Worm (Caenorhabditis elegans) whole organism, late embryonic: ENCODE data around the gene lin-15B.

Source experiments
- K02D7.2 ChIP-seq: sonication (generic microtip); optimal IDR thresholded peaks from 2 replicates; lab custom pipeline; 2017; ENCODE audit warnings: mild to moderate bottlenecking, missing genetic modification characterization, missing compliant biosample characterization
- Y22D7AL.16 ChIP-seq: sonication (generic microtip); optimal IDR thresholded peaks from 2 replicates; lab custom pipeline; 2016; ENCODE audit warnings: missing genetic modification characterization, missing compliant biosample characterization
- ceh-19 ChIP-seq: fragments of 200-800 bp; sonication (Bioruptor generic); optimal IDR thresholded peaks from 2 replicates; lab custom pipeline; 2018; ENCODE audit warnings: mild to moderate bottlenecking, missing genetic modification characterization, missing compliant biosample characterization
- ceh-9 ChIP-seq: sonication (generic microtip); optimal IDR thresholded peaks from 2 replicates; lab custom pipeline; 2016; ENCODE audit warnings: mild to moderate bottlenecking, missing genetic modification characterization, inconsistent platforms, missing compliant biosample characterization
- elt-2 ChIP-seq: sonication (generic microtip); optimal IDR thresholded peaks from 2 replicates; lab custom pipeline; 2016; ENCODE audit warnings: missing genetic modification reagents, missing genetic modification characterization, missing compliant biosample characterization
- fkh-10 ChIP-seq: fragments of 150-350 bp; optimal IDR thresholded peaks from 2 replicates; lab custom pipeline; 2014; ENCODE audit warnings: missing biosample characterization, missing genetic modification reagents, missing genetic modification characterization
- hlh-30 ChIP-seq: sonication (generic microtip); optimal IDR thresholded peaks from 2 replicates; lab custom pipeline; 2017; ENCODE audit warnings: antibody characterized with exemption, missing genetic modification characterization, missing compliant biosample characterization; ENCODE audit not compliant: insufficient read depth
- madf-2 ChIP-seq: sonication (generic microtip); optimal IDR thresholded peaks from 2 replicates; lab custom pipeline; 2017; ENCODE audit warnings: missing genetic modification characterization, missing compliant biosample characterization
- mec-3 ChIP-seq: sonication (generic microtip); optimal IDR thresholded peaks from 2 replicates; lab custom pipeline; 2016; ENCODE audit warnings: borderline replicate concordance, missing genetic modification characterization, missing compliant biosample characterization
- nhr-11 ChIP-seq: fragments of 150-350 bp; optimal IDR thresholded peaks from 2 replicates; lab custom pipeline; 2014; ENCODE audit warnings: missing biosample characterization, missing genetic modification characterization
- pha-4 ChIP-seq: fragments of 150-350 bp; optimal IDR thresholded peaks from 2 replicates; lab custom pipeline; 2018; ENCODE audit warnings: missing biosample characterization, missing genetic modification reagents, missing genetic modification characterization
- sox-4 ChIP-seq: sonication (generic microtip); optimal IDR thresholded peaks from 2 replicates; lab custom pipeline; 2017; ENCODE audit warnings: mild to moderate bottlenecking, missing genetic modification characterization, inconsistent platforms, missing compliant biosample characterization
- tbx-2 ChIP-seq: sonication (generic microtip); optimal IDR thresholded peaks from 2 replicates; lab custom pipeline; 2016; ENCODE audit warnings: missing genetic modification characterization, missing compliant biosample characterization
- unc-55 ChIP-seq: sonication (generic microtip); optimal IDR thresholded peaks from 2 replicates; lab custom pipeline; 2017; ENCODE audit warnings: missing biosample characterization, missing genetic modification reagents, missing genetic modification characterization

DNA sequence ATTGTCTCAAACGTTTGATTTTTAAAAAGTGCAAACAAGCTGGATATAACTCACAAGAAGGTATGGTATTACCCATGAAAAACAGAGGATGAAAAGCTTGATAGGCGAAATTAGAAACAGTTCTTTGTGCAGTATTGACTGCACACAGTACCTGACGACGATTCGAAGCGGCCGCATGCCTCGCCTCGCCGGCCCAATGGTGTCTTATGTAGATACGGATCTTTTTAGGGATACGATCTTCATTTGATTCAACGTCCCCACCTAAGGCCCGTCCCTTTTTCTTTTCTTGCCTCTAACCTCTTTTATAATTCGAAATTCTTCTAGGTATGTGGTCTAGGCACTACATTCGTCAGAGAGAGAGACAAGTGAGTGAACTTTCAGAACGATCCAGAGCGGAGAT lies 40.2 kb downstream of the lin-15B start, which contains the start of gene bus-17:
- no peak for TF ChIP-seq mec-3 (tag; lab: Kevin White, UChicago)
- TF ChIP-seq sox-4 (tag; lab: Kevin White, UChicago), result no peak
- TF ChIP-seq fkh-10, result no peak
- TF ChIP-seq pha-4, result no peak
- no peak for TF ChIP-seq hlh-30 (tag; lab: Kevin White, UChicago)
- TF ChIP-seq ceh-19, result no peak
- TF ChIP-seq ceh-9, result no peak
- no peak for TF ChIP-seq Y22D7AL.16 (tag; lab: Kevin White, UChicago)
- no peak for TF ChIP-seq K02D7.2 (tag; lab: Kevin White, UChicago)
- no peak for TF ChIP-seq unc-55 (GFP tag; lab: Kevin White, UChicago)
- TF ChIP-seq elt-2 (tag; lab: Kevin White, UChicago), result no peak
- TF ChIP-seq madf-2 (tag; lab: Kevin White, UChicago), result no peak
- TF ChIP-seq nhr-11 (tag; lab: Kevin White, UChicago), result no peak
- no peak for TF ChIP-seq tbx-2 (tag; lab: Kevin White, UChicago)
